Worm (Caenorhabditis elegans) whole organism, midembryonic: Measurements from ENCODE around the gene K12H6.12.
A peak's percentile ranks its signal among the peaks of the same experiment; 100 is the strongest.

Source experiments
- T22C8.4 ChIP-seq: fragments of 200-800 bp; sonication (Bioruptor generic); IDR thresholded peaks from 2 replicates; pipeline ENCODE4 v1.3.6; 2022; ENCODE audit warnings: missing genetic modification characterization, missing compliant biosample characterization
- cog-1 ChIP-seq: sonication (generic microtip); optimal IDR thresholded peaks from 2 replicates; lab custom pipeline; 2016; ENCODE audit warnings: missing genetic modification characterization, missing compliant biosample characterization
- flt-1 ChIP-seq: fragments of 200-800 bp; sonication (Bioruptor generic); IDR thresholded peaks from 2 replicates; pipeline ENCODE4 v1.3.6; 2022; ENCODE audit warnings: missing genetic modification characterization, missing compliant biosample characterization
- klf-2 ChIP-seq: fragments of 200-800 bp; sonication (Bioruptor generic); conservative IDR thresholded peaks from 2 replicates; pipeline ENCODE4 v1.3.6; 2022; ENCODE audit warnings: missing genetic modification reagents, missing genetic modification characterization, missing compliant biosample characterization
- med-1 ChIP-seq: sonication (generic microtip); optimal IDR thresholded peaks from 2 replicates; lab custom pipeline; 2017; ENCODE audit warnings: missing genetic modification characterization, mild to moderate bottlenecking, missing compliant biosample characterization, antibody characterized with exemption, missing genetic modification reagents; ENCODE audit not compliant: insufficient read depth
- ref-1 ChIP-seq: fragments of 200-800 bp; sonication (Bioruptor generic); conservative IDR thresholded peaks from 2 replicates; pipeline ENCODE4 v1.3.6; 2022; ENCODE audit warnings: missing genetic modification reagents, missing genetic modification characterization, missing compliant biosample characterization
- tab-1 ChIP-seq: fragments of 200-800 bp; sonication (Bioruptor generic); IDR thresholded peaks from 2 replicates; pipeline ENCODE4 v1.3.6; 2022; ENCODE audit warnings: missing genetic modification characterization, missing compliant biosample characterization
- ztf-23 ChIP-seq: fragments of 200-800 bp; sonication (Bioruptor generic); IDR thresholded peaks from 2 replicates; pipeline ENCODE4 v1.3.6; 2022; ENCODE audit warnings: missing genetic modification reagents, missing genetic modification characterization, missing compliant biosample characterization
- ztf-29 ChIP-seq: fragments of 200-800 bp; sonication (Bioruptor generic); IDR thresholded peaks from 2 replicates; pipeline ENCODE4 v1.3.6; 2022; ENCODE audit warnings: missing genetic modification reagents, missing genetic modification characterization, missing compliant biosample characterization

K12H6.12 gene

DNA sequence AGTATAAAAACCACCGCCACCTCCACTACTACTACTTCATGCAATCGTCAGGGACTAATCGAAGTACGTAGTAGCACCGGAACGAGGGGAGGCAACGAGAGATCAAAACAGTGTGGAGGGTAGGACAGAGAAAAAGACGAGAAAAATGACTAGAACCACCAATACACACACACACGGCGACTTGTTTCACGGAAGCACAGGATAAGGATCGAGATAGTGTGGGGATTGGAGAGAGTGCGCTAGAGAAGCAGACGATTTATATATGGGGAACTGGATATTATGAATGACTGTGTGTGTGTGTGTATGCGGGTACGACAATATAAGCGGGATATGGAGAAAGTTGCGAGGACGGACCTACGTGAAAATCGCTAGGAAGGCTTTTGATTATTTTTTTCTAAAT, 46.8 kb downstream of the K12H6.12 start:
- TF ChIP-seq ztf-29 (GFP tag; lab: Robert Waterston, UW) (peak; percentile 34; the same call in 1 of the 2 replicates), klf-2 (GFP tag; lab: Robert Waterston, UW) (no peak), med-1 (GFP tag; lab: Kevin White, UChicago) (no peak)

DNA sequence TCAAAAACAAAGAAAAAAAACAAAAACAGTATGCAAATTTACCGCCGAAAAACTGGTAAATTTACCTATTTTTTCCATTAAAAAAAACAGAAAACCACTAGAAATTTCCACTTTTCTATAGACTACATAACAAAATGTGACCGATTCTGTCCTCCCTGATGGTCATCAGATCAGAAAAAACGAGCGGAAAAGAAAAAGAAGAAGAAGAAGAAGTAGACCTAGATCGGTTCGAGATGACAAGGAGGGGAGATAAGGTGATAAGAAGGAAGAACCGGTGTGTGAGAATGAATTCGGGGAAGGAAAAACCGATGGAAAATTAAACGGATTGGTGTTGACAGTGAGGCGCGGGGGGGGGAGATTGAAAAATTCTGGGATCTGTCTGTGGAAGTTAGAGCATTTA, 48.2 kb downstream of the K12H6.12 start:
- TF ChIP-seq flt-1 (no peak), cog-1 (tag; lab: Kevin White, UChicago) (no peak), klf-2 (GFP tag; lab: Robert Waterston, UW) (no peak), ref-1 (no peak), ztf-23 (GFP tag; lab: Robert Waterston, UW) (no peak), T22C8.4 (GFP tag; lab: Robert Waterston, UW) (no peak), tab-1 (GFP tag; lab: Robert Waterston, UW) (no peak), ztf-29 (GFP tag; lab: Robert Waterston, UW) (no peak), med-1 (GFP tag; lab: Kevin White, UChicago) (no peak)

DNA sequence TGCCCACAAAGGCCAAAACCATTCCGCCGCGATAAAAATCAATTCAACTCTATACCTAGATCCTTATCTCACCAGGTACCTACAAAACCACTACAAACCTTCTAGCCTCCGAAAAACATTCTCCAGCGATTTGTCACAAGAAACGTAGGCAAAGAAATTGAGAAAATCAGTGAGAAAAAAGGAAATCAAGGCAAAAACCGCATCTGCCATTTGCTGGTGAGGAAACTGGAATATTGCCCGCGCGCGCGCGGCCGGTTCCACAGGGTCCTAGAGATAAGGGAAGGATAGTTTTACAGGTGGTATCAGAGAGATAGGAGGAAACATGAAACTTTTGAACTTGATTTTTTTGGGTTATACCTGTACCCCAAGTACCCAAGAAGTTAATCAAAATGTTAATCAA, 49.6 kb downstream of the K12H6.12 start:
- TF ChIP-seq ref-1 = no peak
- TF ChIP-seq flt-1 = no peak
- TF ChIP-seq ztf-23 (GFP tag; lab: Robert Waterston, UW) = no peak
- TF ChIP-seq klf-2 (GFP tag; lab: Robert Waterston, UW) = no peak
- no peak for TF ChIP-seq cog-1 (tag; lab: Kevin White, UChicago)
- TF ChIP-seq med-1 (GFP tag; lab: Kevin White, UChicago) = no peak
- TF ChIP-seq ztf-29 (GFP tag; lab: Robert Waterston, UW) = no peak
- no peak for TF ChIP-seq tab-1 (GFP tag; lab: Robert Waterston, UW)
- TF ChIP-seq T22C8.4 (GFP tag; lab: Robert Waterston, UW) = no peak

DNA sequence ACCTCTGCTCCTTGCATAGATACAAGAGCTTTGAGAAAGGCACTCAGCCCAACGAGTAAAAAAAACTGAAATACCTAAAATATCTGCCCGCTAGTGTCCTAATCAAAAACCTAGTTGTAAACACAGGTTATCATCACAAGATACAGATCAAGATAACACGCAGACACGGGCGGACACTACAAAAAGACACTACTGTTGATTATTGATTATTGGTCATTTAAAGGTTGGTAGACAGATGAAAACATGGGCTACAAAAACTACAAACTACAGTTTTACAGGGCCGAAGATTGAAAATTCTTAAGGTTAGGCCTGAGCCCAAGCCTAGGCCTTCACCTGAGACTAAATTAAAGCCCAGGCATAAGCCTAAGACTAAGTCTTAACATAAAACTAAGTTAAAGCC, 50.9 kb downstream of the K12H6.12 start:
- no peak for TF ChIP-seq ztf-23 (GFP tag; lab: Robert Waterston, UW)
- no peak for TF ChIP-seq med-1 (GFP tag; lab: Kevin White, UChicago)
- no peak for TF ChIP-seq T22C8.4 (GFP tag; lab: Robert Waterston, UW)
- TF ChIP-seq ztf-29 (GFP tag; lab: Robert Waterston, UW) = no peak
- no peak for TF ChIP-seq klf-2 (GFP tag; lab: Robert Waterston, UW)
- TF ChIP-seq cog-1 (tag; lab: Kevin White, UChicago) = no peak

DNA sequence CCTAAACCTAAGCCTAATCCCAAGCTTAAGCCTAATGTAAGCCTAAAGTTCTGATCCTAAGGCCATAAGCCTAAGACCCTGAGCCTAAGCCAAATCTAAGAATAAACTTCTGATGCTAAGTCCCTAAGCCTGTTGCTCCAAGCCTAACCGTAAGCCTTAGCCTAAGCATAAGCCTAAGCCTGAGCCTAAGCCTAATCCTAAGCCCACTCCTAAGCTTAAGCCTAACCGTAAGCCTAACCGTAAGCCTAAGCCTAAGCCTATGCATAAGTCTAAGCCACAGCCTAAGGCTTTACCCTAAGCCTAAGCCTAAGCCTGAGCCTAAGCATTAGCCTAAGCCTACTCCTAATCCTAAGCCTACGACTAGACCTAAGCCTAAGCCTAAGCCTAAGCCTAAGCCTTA, 51.4 kb downstream of the K12H6.12 start:
- TF ChIP-seq flt-1 = no peak
- no peak for TF ChIP-seq T22C8.4 (GFP tag; lab: Robert Waterston, UW)
- no peak for TF ChIP-seq tab-1 (GFP tag; lab: Robert Waterston, UW)
- no peak; the same call in 1 of the 2 replicates for TF ChIP-seq ztf-29 (GFP tag; lab: Robert Waterston, UW)
- no peak for TF ChIP-seq klf-2 (GFP tag; lab: Robert Waterston, UW)
- TF ChIP-seq ref-1 = no peak
- no peak for TF ChIP-seq ztf-23 (GFP tag; lab: Robert Waterston, UW)
- no peak for TF ChIP-seq cog-1 (tag; lab: Kevin White, UChicago)
- no peak for TF ChIP-seq med-1 (GFP tag; lab: Kevin White, UChicago)

DNA sequence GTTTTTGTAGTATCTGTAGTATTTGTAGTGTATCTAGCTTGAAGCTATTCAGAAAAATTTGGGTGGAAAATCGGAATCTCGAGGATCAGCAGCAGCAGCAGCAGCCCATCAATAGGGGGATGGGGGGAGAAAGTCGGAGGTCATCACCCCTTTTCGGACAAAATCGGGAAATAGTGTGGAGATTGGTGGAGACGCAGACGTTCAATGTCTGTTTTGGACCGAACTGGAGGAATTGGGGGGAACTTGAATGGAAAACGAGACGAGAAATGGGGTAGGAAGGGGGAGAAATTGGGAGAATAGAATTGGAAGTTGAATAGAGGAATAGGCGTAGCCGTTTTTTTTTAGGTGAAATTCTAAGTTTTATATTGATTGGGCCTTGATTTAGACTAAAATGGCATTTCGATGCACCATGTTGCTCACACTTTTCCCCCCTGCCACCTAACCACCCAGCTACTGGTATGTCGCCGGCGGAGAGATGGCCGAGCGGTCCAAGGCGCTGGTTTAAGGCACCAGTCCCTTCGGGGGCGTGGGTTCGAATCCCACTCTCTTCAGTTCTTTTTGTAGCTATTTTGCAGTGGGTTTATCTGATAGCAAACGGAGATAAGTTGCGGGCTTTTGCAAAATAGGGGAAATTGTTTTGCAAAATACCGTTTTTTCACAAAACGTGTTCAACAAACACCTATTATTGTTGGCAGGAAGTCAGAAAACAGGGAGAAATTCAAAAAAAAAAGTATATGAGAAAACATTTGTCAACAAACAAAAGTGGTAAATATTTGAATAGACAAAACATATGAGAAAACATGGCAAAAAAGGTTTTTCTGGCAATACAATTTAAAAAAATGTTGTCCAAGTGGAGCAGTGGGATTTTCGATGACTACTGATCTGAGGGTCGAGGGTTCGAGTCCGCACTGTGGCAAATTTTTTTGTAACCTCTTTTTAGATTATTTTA, 52.2 kb downstream of the K12H6.12 start:
- TF ChIP-seq tab-1 (GFP tag; lab: Robert Waterston, UW) = peak; percentile 64
- TF ChIP-seq klf-2 (GFP tag; lab: Robert Waterston, UW) = no peak
- no peak for TF ChIP-seq med-1 (GFP tag; lab: Kevin White, UChicago)
- no peak for TF ChIP-seq ref-1
- peak; percentile 52; the same call in 1 of the 2 replicates for TF ChIP-seq ztf-23 (GFP tag; lab: Robert Waterston, UW)
- peak; percentile 81 for TF ChIP-seq flt-1
- TF ChIP-seq T22C8.4 (GFP tag; lab: Robert Waterston, UW) = no peak

DNA sequence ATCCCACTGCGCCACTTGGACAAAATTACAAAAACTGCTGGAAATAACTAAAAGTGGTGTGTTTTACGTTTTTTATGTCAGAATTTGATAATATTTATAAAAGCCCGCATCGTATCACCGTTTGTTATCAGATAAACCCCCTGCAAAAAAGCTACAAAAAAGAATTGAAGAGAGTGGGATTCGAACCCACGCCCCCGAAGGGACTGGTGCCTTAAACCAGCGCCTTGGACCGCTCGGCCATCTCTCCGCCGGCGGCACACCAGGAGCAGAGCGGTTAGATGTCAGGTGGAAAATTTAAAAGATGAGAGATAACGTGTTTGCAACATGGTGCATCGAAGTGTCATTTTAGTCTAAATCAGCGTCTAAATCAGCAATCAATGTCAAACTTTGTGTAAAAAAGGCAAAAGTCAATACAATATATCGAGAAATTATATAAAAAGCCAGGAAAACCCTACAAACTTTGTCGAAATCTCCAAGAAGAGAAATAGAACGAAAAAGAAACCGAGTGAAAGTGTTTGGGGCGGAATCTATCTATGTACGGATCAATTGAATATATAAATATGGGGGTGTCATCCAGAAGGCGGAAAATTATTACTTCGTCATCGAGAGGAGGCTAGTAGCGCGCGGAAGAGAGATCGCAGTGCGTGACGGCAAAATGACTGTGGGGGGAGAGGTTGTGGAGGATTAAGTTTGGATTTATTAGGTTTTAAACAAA, 53.6 kb downstream of the K12H6.12 start:
- TF ChIP-seq med-1 (GFP tag; lab: Kevin White, UChicago) = no peak
- 0 out of 2 replicates have a peak, but pooled peaks have one; percentile 7 for TF ChIP-seq ztf-23 (GFP tag; lab: Robert Waterston, UW)
- TF ChIP-seq tab-1 (GFP tag; lab: Robert Waterston, UW) = 0 out of 2 replicates have a peak, but pooled peaks have one; percentile 46
- no peak for TF ChIP-seq cog-1 (tag; lab: Kevin White, UChicago)
- no peak for TF ChIP-seq T22C8.4 (GFP tag; lab: Robert Waterston, UW)
- TF ChIP-seq flt-1 = 0 out of 2 replicates have a peak, but pooled peaks have one; percentile 57
- TF ChIP-seq ref-1 = no peak
- TF ChIP-seq ztf-29 (GFP tag; lab: Robert Waterston, UW) = no peak
- TF ChIP-seq klf-2 (GFP tag; lab: Robert Waterston, UW) = no peak
